Fruit fly (Drosophila melanogaster): Measurements from ENCODE around the gene CG14050.

CG14050 gene

DNA sequence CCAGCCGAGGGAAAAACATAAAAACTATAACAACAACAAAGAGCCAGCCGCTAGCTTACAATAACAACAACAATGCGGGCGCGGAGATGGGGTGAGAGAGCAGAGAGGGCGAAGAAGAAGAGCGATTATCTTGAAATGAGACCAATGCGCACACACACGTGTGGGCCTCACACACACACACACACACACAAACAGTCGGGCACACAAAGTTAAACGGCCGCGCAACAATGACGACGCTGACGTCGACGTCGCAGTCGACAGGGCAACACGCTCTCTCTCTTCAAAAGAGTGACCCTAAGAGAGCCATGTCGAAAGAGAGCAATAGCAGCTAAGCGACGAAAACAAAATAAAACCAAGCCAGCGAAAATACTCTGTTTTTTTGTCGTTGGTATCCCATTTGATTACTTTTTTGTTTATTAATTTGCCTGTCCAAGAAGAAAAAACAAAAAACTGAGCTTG, 20.1 kb downstream of the CG14050 start (continued):
- TF ChIP-seq CG33213 (GFP tag; optimal IDR thresholded peaks at IDR 0.05) (no peak), gro (GFP tag; optimal IDR thresholded peaks at IDR 0.05) (peak; percentile 35), jing (GFP tag; optimal IDR thresholded peaks at IDR 0.05) (no peak), crol (GFP tag; IDR thresholded peaks at IDR 0.05) (peak; percentile 73), CG4854 (GFP tag; optimal IDR thresholded peaks at IDR 0.05) (no peak), mirr (GFP tag; optimal IDR thresholded peaks at IDR 0.05) (peak; percentile 16), ci (GFP tag; IDR thresholded peaks at IDR 0.05) (peak; percentile 29; the same call in 1 of the 3 replicates), CG15696 (tag; optimal IDR thresholded peaks at IDR 0.05) (no peak), vvl (GFP tag; IDR thresholded peaks at IDR 0.05) (peak; percentile 10; the same call in 1 of the 2 replicates), CG15073 (GFP tag; optimal IDR thresholded peaks at IDR 0.05) (no peak), z (GFP tag; IDR thresholded peaks at IDR 0.05) (peak; percentile 79), Side (GFP tag; optimal IDR thresholded peaks at IDR 0.05) (no peak), Hmr (GFP tag; optimal IDR thresholded peaks at IDR 0.05) (no peak), yki (optimal IDR thresholded peaks at IDR 0.05) (peak; percentile 72), pfk (GFP tag; optimal IDR thresholded peaks at IDR 0.05) (peak; percentile 22)

DNA sequence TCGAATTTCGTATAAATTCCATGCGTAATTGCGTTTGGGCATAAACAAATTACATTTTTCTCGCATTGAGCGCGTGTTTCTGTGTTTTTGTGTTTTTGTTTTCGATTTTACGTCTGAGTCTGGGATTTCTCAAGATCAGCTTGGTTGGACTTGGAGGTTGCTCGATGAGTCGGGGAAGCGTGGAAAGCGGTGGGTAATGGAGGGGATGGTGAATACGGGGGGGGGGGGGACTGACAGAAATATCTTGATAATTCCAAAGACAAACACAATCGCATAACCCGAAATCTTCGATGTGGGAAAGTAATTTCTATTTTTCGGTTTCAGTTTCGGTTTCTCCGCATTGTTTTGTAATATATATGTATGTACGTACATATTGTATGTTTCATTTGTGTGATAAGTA, 20.7 kb downstream of the CG14050 start:
- no peak for TF ChIP-seq Hmx (GFP tag; optimal IDR thresholded peaks at IDR 0.05)
- TF ChIP-seq chm (GFP tag; IDR thresholded peaks at IDR 0.05), result no peak
- no peak for TF ChIP-seq Lhr (GFP tag; optimal IDR thresholded peaks at IDR 0.05)
- no peak for TF ChIP-seq NfI (GFP tag; optimal IDR thresholded peaks at IDR 0.05)
- no peak for TF ChIP-seq Hr78 (GFP tag; optimal IDR thresholded peaks at IDR 0.05)
- TF ChIP-seq eve (GFP tag; optimal IDR thresholded peaks at IDR 0.05), result peak in 1 of 2 experiments; percentile 2
- peak; percentile 62; the same call in 1 of the 3 replicates for TF ChIP-seq otp (GFP tag; IDR thresholded peaks at IDR 0.05)
- peak; percentile 84 for TF ChIP-seq crol (GFP tag; IDR thresholded peaks at IDR 0.05)
- peak; percentile 78 for TF ChIP-seq sd (tag; optimal IDR thresholded peaks at IDR 0.05)
- TF ChIP-seq CG17186 (GFP tag; optimal IDR thresholded peaks at IDR 0.05), result no peak
- 0 out of 2 replicates have a peak, but pooled peaks have one; percentile 5 for TF ChIP-seq Xrp1 (GFP tag; IDR thresholded peaks at IDR 0.05)
- TF ChIP-seq CG17568 (GFP tag; optimal IDR thresholded peaks at IDR 0.05), result no peak
- TF ChIP-seq CG3281 (GFP tag; optimal IDR thresholded peaks at IDR 0.05), result peak; percentile 18
- TF ChIP-seq CG2199 (GFP tag; IDR thresholded peaks at IDR 0.05), result 0 out of 3 replicates have a peak, but pooled peaks have one; percentile 30
- TF ChIP-seq CG6254 (GFP tag; optimal IDR thresholded peaks at IDR 0.05), result no peak
- no peak for TF ChIP-seq pum (GFP tag; optimal IDR thresholded peaks at IDR 0.05)
- TF ChIP-seq Blimp-1 (GFP tag; optimal IDR thresholded peaks at IDR 0.05), result peak; percentile 56

DNA sequence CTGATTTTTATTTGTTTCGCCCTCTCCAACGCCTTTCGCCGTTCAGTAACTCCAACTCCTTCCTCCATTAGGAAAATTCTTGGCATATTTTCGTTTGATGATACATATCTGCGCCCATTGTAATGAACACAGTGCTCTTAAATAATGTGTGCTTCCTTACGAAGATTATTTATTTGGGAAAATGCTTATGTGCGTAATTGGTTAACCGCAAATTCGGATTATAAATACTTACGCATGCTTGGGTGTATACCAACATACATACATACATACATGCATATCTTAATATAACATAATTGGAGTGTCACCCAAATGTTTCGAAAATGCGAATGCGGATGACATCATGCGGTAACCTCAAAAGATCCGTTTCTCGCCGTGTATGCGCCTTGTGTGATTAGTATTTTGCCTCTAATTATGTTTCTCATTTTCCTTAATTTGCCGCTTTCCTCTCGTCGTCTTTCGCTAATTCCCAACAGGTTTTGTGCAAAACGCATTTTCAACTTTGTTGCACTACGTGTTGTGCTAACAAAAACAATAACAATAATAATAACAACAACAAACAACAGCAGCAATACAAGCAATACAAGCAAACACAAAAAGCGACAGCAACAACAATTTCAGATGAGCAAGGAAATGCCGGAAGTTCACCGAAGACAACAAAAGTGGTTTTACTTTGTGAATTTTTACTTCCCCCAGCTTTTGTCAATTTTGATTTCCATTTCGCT, 21.3 kb downstream of the CG14050 start:
- TF ChIP-seq gcm2 (GFP tag; optimal IDR thresholded peaks at IDR 0.05), result no peak
- TF ChIP-seq BEAF-32 (GFP tag; optimal IDR thresholded peaks at IDR 0.05), result no peak
- TF ChIP-seq CG6254 (GFP tag; optimal IDR thresholded peaks at IDR 0.05), result no peak
- peak in 1 of 3 experiments; percentile 10 for TF ChIP-seq lola (GFP tag; optimal IDR thresholded peaks at IDR 0.05)
- TF ChIP-seq eve (GFP tag; optimal IDR thresholded peaks at IDR 0.05), result peak in 1 of 2 experiments; percentile 40
- TF ChIP-seq her (GFP tag; optimal IDR thresholded peaks at IDR 0.05), result no peak
- peak; percentile 80 for TF ChIP-seq Med (GFP tag)
- no peak for TF ChIP-seq CG31365 (tag; optimal IDR thresholded peaks at IDR 0.05)
- peak in 1 of 2 experiments; percentile 10 for TF ChIP-seq Pdp1 (GFP tag; optimal IDR thresholded peaks at IDR 0.05)
- peak; percentile 10 for TF ChIP-seq sens (GFP tag)
- no peak for TF ChIP-seq HLH54F (GFP tag; optimal IDR thresholded peaks at IDR 0.05)
- TF ChIP-seq Sox100B (GFP tag; optimal IDR thresholded peaks at IDR 0.05), result peak; percentile 18
- TF ChIP-seq CG14965 (GFP tag; optimal IDR thresholded peaks at IDR 0.05; ENCODE audit: borderline replicate concordance), result no peak
- TF ChIP-seq jing (GFP tag; optimal IDR thresholded peaks at IDR 0.05), result no peak
- no peak for TF ChIP-seq CG4854 (GFP tag; optimal IDR thresholded peaks at IDR 0.05)
- no peak for TF ChIP-seq CG2712 (tag; optimal IDR thresholded peaks at IDR 0.05)
- TF ChIP-seq CG14441 (GFP tag; IDR thresholded peaks at IDR 0.05), result no peak
- peak in 1 of 2 experiments; percentile 5 for TF ChIP-seq Hr51 (GFP tag; optimal IDR thresholded peaks at IDR 0.05)
- TF ChIP-seq Lhr (GFP tag; optimal IDR thresholded peaks at IDR 0.05), result no peak
- no peak for TF ChIP-seq gsb (GFP tag; IDR thresholded peaks at IDR 0.05)
- TF ChIP-seq CG2120 (GFP tag; optimal IDR thresholded peaks at IDR 0.05), result no peak
